Fruit fly (Drosophila melanogaster) whole organism, pupa: ENCODE data around the gene Ttc30.

ENCODE experiments used
- EcR ChIP-seq: fragments of 200-800 bp; sonication (Bioruptor generic); optimal IDR thresholded peaks from 3 replicates; lab custom pipeline; 2019; ENCODE audit warnings: missing biosample characterization, missing genetic modification characterization, mild to moderate bottlenecking, moderate library complexity, missing genetic modification reagents
- fd96Ca ChIP-seq: fragments of 200-800 bp; sonication (Bioruptor generic); IDR thresholded peaks from 3 replicates; pipeline ENCODE4 v1.3.6; 2022; ENCODE audit warnings: missing biosample characterization, missing genetic modification characterization
- rn ChIP-seq: fragments of 200-800 bp; sonication (Bioruptor generic); IDR thresholded peaks from 2 replicates; pipeline ENCODE4 v1.3.6; 2022; ENCODE audit warnings: missing biosample characterization, missing genetic modification characterization

- TF ChIP-seq EcR (no peak), fd96Ca (GFP tag; lab: Robert Waterston, UW) (no peak), rn (GFP tag; lab: Robert Waterston, UW) (no peak)
These were observed 5.1 kb upstream of the Ttc30 start for dm6 chr2L:13101477-13101876.
